Fruit fly (Drosophila melanogaster): Measurements from ENCODE around the gene Ucp4B.

The Ucp4B gene

DNA sequence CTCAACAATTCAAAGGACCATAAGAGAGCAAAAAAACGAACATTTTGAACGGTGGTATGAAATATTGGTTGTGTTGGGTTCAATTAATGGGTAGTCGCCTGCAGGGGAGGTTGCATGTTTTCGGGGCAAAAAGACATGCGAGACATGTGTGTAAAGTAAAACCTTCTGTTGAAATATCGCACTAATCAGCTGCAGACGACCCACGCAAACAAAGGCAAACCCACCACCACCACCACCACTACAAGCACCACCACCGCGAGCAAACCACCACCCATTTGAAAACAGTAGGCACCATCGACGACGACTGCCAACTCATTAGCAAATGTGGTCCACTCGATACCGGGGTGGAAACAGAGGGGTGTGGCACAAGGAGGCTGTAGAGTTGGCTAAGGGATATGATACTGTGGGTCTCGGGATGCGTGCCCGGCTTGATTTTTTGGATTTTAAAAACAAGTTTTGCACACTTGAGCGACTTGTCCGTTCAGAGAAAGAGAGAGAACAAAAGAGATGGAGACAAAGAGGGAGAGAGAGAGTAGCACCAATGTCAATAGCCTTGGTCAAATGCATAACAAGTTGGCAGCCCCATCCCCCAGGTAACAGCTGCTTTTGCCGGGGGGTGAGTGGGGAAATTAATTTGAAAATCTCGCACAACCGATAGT is 7.5 kb downstream of the Ucp4B start (continued):
- no peak for TF ChIP-seq D (optimal IDR thresholded peaks at IDR 0.05)
- peak; percentile 37 for TF ChIP-seq D (GFP tag; optimal IDR thresholded peaks at IDR 0.05)
- TF ChIP-seq CG8924 (tag; optimal IDR thresholded peaks at IDR 0.05), result peak; percentile 35
- no peak for TF ChIP-seq repo (GFP tag; optimal IDR thresholded peaks at IDR 0.05)
- TF ChIP-seq CG7357 (GFP tag; IDR thresholded peaks at IDR 0.05), result no peak
- peak; percentile 3 for TF ChIP-seq Kr (GFP tag; optimal IDR thresholded peaks at IDR 0.05)
- no peak for TF ChIP-seq CG7372 (GFP tag; IDR thresholded peaks at IDR 0.05)
- TF ChIP-seq ac (GFP tag; optimal IDR thresholded peaks at IDR 0.05), result no peak
- TF ChIP-seq pho (GFP tag; optimal IDR thresholded peaks at IDR 0.05), result peak; percentile 19
- TF ChIP-seq CG33557 (GFP tag; optimal IDR thresholded peaks at IDR 0.05), result no peak
- peak; percentile 42 for TF ChIP-seq Side (GFP tag; optimal IDR thresholded peaks at IDR 0.05)
- peak; percentile 34 for TF ChIP-seq CG12769 (tag; optimal IDR thresholded peaks at IDR 0.05)
- no peak for TF ChIP-seq br (optimal IDR thresholded peaks at IDR 0.05)
- TF ChIP-seq Trl (optimal IDR thresholded peaks at IDR 0.05), result peak in 1 of 2 experiments; percentile 64
- TF ChIP-seq Trl (GFP tag; optimal IDR thresholded peaks at IDR 0.05), result peak; percentile 16
- peak; percentile 22 for TF ChIP-seq HmgZ (tag; optimal IDR thresholded peaks at IDR 0.05)
- peak; percentile 51 for TF ChIP-seq CG10543 (GFP tag; optimal IDR thresholded peaks at IDR 0.05)
- peak; percentile 46 for TF ChIP-seq CG18599 (GFP tag; optimal IDR thresholded peaks at IDR 0.05)
- TF ChIP-seq ewg (GFP tag; optimal IDR thresholded peaks at IDR 0.05), result peak; percentile 37
- peak; percentile 3 for TF ChIP-seq CG12299 (tag; optimal IDR thresholded peaks at IDR 0.05)
- peak; percentile 4 for TF ChIP-seq CG2120 (GFP tag; optimal IDR thresholded peaks at IDR 0.05)
- no peak for TF ChIP-seq luna (GFP tag; optimal IDR thresholded peaks at IDR 0.05)
- peak; percentile 51 for TF ChIP-seq Hey (tag; optimal IDR thresholded peaks at IDR 0.05)
- TF ChIP-seq pzg (GFP tag; optimal IDR thresholded peaks at IDR 0.05), result peak; percentile 15
- TF ChIP-seq p53 (GFP tag; optimal IDR thresholded peaks at IDR 0.05), result no peak
- no peak for TF ChIP-seq hth (optimal IDR thresholded peaks at IDR 0.05)
- peak; percentile 46 for TF ChIP-seq CG1832 (GFP tag; optimal IDR thresholded peaks at IDR 0.05)
- TF ChIP-seq sim (GFP tag; IDR thresholded peaks at IDR 0.05), result no peak
- peak; percentile 0 for TF ChIP-seq CG4328 (GFP tag; optimal IDR thresholded peaks at IDR 0.05)
- TF ChIP-seq sug (tag; optimal IDR thresholded peaks at IDR 0.05), result peak; percentile 60
- peak; percentile 11 for TF ChIP-seq CG10274 (GFP tag; optimal IDR thresholded peaks at IDR 0.05)
- no peak for TF ChIP-seq psq (GFP tag; optimal IDR thresholded peaks at IDR 0.05)
- TF ChIP-seq nom (GFP tag; optimal IDR thresholded peaks at IDR 0.05), result peak; percentile 67
- TF ChIP-seq MBD-R2 (GFP tag; IDR thresholded peaks at IDR 0.05), result no peak
- no peak for TF ChIP-seq CG17328 (GFP tag; IDR thresholded peaks at IDR 0.05)
- peak; percentile 2 for TF ChIP-seq CG11504 (tag; optimal IDR thresholded peaks at IDR 0.05)
- TF ChIP-seq CG9215 (GFP tag; IDR thresholded peaks at IDR 0.05), result no peak
- TF ChIP-seq CG8290 (GFP tag; optimal IDR thresholded peaks at IDR 0.05), result no peak
- peak in 1 of 2 experiments; percentile 17 for TF ChIP-seq CG8290 (tag; optimal IDR thresholded peaks at IDR 0.05)
- peak; percentile 38 for TF ChIP-seq Ets65A (GFP tag)
- peak; percentile 1 for TF ChIP-seq scrt (GFP tag; optimal IDR thresholded peaks at IDR 0.05)
- TF ChIP-seq YL-1 (GFP tag; optimal IDR thresholded peaks at IDR 0.05), result peak; percentile 10
- TF ChIP-seq bab2 (GFP tag; optimal IDR thresholded peaks at IDR 0.05), result peak; percentile 14
- peak; percentile 19 for TF ChIP-seq lbe (GFP tag; optimal IDR thresholded peaks at IDR 0.05)
- TF ChIP-seq CG18619 (GFP tag; optimal IDR thresholded peaks at IDR 0.05), result no peak
- peak; percentile 58 for TF ChIP-seq lab (GFP tag; optimal IDR thresholded peaks at IDR 0.05)
- TF ChIP-seq crp (GFP tag; optimal IDR thresholded peaks at IDR 0.05), result peak in 1 of 2 experiments; percentile 75
- TF ChIP-seq abd-A (tag; optimal IDR thresholded peaks at IDR 0.05), result peak; percentile 88
- peak; percentile 35 for TF ChIP-seq CG6683 (GFP tag; optimal IDR thresholded peaks at IDR 0.05)
- TF ChIP-seq ind (GFP tag; optimal IDR thresholded peaks at IDR 0.05), result no peak
- TF ChIP-seq ftz-f1 (GFP tag; optimal IDR thresholded peaks at IDR 0.05), result peak; percentile 85
- TF ChIP-seq sens (GFP tag), result peak; percentile 74

Data from whole organism, embryonic.